Fruit fly (Drosophila melanogaster) whole organism, larva: ENCODE data around the gene elgi.

Experiments
- noc ChIP-seq: fragments of 200-800 bp; sonication (Bioruptor generic); optimal IDR thresholded peaks from 3 replicates; lab custom pipeline; 2019; ENCODE audit warnings: missing biosample characterization, mild to moderate bottlenecking, missing genetic modification characterization, moderate library complexity

The elgi gene

DNA sequence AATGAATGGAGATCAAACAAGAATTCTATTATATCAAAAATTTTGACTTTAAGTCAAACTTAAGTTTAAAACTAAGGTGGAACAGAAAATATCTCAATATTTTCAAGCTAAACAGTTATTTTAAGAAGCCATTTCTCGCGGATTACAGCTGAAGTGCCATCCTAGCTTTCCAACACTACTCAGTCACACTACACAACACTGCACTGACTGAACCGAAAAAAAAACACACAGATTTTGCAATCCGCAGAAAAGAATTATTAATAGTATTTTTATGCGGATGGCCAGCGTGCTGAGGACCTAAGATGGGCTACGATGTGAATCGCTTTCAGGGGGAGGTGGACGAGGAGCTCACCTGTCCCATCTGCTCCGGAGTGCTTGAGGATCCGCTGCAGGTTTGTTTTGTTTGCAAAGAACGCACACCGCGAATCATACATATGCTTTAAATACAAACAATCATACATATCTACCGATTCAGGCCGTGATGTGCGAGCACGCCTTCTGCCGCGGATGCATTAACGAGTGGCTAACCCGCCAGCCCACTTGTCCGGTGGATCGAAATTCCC lies at the start of gene elgi:
elgi (plus strand) TSS at position 103 of the 563 bp plus-strand sequence.
- peak; percentile 59 for TF ChIP-seq noc

DNA sequence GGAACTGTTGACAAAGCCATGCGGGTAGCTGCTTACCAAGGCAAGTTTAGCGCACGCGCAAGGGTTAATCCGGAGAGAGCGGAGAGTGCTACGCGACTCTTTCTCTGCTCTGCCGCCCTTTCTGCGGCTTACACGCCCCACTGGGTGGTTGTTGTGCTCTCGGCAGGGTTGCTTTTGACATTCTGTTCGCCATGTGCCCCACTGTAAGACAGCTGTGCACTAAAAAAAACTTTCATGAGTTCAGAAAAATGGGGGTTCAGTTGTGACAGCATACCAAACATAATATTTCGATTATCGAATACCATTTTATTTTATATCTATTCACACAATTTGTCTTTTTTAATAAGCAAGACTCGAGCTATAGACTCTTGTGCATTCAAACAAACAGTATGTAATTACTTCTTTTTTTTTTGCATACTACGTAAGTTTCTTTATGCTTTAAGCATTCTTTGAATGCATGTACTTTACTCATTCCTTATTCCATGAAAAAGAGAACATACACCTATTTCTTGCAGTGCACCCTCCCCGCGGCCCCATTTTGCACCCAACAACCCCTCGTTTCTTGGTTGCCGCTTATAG lies 35.2 kb upstream of the elgi start:
- TF ChIP-seq noc: peak; percentile 2

DNA sequence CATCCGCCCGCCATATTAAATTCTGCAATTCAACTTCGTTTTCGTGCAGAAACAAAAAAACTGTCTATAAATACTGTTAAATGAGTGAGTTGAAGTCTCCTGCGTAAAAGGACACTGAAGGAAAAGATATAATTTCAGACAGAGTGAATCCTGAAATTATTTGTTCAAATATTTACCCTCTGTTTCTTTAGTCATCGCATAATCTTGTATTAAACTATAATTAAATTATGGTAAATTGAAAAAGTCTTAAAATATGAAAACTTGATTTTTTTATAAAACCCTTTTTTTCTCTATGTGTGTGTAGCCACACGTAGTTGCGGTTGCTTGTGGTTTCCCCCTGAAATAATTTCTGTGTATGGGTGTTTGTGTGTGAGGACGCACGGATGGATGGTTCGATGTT lies 33.0 kb upstream of the elgi start:
- TF ChIP-seq noc: no peak

DNA sequence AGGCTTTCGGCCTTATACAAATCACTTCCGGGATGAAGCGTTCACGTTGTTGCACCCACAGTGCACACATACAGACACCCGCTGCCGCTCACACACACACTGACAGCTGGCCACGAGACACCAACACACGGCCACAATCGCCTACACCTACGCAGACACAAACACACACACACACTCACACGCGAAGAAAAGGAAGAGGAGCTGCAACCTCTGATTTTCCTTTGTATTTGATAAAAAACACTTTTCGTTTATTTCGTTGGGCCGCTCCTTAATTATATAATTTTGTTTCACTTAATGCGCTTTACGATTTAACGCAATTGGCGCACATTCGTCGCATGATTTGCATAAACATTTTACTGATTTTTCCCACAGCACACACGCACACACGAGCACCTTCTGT lies 32.0 kb upstream of the elgi start:
- TF ChIP-seq noc: no peak

DNA sequence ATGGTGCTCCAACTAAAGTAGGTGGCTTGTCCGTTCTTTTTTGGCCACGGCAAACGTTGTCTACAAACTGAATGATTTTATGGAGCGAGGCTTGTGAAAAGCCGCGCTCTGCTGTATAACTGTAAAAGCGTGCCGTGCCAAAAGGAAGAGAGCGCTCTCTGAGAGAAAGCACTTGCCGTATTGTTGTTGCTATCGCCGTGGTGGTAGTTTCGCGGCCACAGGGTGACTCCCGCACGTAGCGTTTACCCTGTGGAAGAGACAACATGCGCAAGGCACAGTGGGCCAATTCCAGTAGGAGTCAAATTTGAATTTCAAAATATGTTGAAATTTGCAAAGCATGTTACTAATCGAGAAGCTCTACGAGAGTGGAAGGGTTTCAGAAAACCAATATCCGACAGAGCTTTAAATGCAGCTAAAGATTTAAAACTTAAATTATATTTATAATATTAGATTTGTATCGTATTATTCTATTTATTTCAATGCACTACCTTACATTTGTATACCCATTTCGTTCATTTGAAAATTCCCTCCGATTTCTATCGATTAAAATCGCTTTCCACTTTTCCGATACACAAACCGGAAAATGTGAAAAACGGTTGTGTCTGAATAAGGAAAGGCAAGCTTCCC lies 31.4 kb upstream of the elgi start, which contains the start of gene sff:
sff (minus strand) TSS at position 51 of the 627 bp plus-strand sequence.
- TF ChIP-seq noc: peak; percentile 43

DNA sequence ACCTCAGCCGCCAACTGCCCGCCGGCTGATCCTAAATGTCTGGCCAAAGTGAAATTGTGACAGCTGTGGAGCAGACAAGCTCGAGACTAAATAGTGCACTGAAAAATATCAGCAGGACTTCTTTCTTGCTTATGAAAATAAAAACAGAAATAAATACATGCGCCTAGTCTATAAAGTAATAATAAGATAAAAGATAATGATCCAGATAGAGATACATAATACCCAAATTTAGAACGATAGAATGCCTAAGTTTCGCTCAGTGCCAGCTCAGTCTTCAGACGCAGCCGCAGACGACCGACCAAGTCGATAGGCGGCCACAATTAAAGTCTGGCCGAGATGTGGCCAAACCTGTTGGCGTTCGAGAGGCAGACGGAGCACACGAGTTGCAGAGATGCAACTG lies 15.5 kb upstream of the elgi start:
- no peak for TF ChIP-seq noc

DNA sequence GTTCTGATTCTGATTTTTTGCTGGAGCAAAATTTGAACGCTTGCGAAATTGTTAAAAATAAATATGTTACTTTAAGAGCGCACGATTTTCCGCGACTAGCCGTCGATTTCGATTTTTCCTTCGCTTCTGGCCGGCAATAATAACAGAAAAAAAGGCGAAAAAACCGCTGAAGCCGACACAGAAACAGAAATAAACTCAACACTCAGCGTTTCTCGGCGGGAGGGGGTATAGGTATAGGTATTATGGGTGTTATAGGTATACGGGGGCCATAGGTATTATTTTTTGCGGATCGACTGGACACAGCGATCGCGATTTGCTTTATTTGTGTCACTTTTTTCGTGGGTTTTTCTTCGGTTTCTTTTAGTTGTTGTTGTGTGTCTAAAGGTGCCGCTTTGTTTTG lies 4.1 kb upstream of the elgi start:
- TF ChIP-seq noc: no peak

DNA sequence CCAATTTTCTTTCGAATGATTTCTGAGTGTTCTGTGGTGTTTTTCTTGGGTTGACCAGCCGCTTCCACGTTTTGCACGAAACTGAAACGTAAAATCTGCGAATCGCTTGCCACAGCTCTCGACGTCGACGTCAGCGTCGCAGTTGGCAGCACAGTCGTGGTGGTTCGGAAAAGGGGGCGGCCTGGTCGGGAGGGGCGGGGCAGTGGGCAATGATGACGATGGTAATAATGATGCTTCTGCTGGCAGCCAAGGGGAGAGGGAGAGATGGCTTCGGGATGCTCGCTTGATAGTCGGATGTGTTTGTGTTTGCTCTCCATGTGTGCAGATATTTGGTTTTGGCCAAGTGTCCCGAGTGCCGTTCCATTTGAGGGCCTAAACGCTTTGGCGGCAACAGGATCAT lies 3.4 kb upstream of the elgi start:
- no peak for TF ChIP-seq noc

DNA sequence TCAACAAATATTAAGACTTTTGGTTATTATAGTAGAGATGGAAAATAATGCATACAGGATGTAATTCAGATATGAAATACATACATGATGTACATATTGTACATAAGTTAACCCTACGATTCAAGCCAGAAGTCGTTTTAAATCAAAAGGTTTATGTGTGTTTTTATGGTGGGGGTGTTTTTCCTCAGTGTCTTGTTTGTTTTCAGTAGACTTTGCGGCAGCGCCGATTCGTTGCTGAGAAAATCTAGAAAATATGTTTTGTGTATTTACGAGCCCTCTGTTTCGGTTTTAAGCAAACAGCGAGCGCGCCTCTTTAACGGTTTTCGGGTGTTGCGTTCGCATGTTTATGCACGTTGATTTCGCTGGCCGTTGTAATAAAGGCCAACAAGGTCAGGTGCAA lies 2.5 kb upstream of the elgi start:
- TF ChIP-seq noc: no peak

DNA sequence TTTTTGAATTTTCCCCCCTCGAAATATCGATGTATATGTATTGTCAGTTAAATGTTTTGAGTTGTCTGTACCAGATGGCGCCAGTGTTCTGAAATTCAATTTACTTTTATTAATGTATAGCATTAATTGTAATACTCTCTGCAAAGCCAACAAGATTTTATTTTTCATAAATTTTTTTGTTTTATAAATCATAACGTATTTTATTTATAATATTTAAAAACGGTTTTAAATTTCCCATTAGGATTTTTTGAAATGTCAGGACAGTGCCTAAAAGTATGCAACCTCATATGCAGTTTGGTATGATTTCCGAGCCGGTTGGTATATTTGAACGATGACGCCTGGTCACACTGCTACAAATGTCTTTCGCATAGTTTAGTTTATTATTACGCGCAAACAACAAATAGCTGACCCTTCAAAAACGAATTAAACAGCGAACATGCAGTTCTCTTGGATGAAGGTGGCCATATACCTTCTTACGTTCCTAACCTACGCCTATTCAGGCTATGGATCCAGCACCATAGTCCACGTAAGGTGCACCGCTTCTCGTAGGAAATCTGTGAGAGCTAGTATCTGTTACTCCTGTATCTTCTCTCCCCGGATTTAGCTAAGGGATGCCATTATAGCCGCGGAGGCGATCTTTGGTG lies 1.4 kb upstream of the elgi start, which contains the start of the genes Pka-C3 and GXIVsPLA2:
Pka-C3 (minus strand) TSS at position 14 of the 644 bp plus-strand sequence.
GXIVsPLA2 (plus strand) TSS at position 313 of the 644 bp plus-strand sequence.
- no peak for TF ChIP-seq noc

DNA sequence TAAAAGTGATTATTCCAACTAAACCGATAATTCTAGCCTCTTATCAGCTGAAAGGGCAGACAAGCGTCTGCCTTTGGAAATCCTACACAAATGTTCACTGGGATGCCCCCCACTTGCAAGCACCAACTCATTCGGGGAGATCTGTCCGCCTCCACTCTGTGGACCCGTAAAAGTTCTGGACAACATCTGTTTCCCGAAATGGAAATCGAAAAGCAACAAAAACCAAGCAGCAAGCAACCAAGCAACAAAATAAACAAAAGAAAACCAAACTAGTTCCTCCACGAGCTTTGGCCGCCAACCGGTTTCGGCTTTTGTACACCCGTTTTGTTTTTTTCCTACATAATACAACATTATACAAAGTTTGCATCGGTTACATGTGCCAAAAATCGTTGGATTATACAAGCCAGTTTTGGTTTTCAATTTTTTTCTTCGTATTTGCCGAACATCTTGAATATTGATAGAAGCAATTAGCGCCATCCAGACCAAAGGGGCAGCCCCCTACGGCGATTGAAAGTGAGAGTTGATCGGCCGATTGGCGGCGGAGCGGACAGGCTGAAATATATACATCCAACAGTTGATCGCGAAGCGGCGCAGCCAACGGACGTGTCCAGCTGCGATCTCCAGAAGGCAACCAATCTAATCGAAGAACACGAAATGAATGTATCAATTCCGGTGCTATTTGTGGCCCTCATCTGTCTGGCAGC lies 2.4 kb downstream of the elgi start, which contains the start of gene CG17032:
CG17032 (plus strand) TSS at position 232 of the 704 bp plus-strand sequence.
- TF ChIP-seq noc: peak; percentile 65

DNA sequence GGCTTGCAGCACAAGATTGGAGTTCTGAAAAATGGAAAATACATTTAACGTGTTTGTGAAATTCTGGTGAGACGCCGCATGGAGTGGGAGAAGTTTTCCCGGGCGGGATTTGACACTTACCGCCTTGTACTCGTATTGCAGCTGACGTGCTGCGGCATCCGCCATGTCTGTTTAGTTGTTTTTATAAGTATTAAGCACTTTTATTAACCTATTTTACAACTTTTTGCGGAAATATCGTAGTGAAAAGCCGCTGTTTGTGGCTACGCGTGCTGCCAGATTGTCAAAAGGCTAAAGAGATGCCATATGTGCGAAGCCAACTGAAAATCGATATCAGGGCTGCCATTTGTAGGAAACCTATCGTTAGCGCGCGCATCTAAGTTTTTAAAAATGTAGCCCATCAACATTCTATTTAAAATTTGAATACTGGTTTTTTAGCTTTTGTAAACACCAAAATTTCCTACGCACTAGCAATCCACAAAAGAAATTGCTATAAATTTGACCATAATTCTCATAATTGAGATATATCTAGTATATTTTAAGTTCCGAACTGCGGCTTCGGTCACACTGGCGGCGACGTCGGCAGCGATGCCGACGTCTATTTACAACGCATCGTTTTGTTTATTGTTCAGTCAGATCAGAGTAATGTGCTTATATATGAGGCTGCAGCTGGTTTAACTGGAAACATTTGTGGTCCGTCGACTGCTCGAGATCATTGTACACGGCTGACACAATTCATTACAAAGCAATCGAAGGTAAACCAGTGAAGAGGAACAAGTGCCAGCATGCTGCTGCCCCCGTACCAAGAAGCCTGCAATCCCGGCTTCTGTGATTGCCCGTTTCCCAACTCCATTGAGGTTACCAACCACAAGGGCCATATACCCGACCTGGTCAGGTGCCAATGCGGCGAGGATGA lies 11.5 kb downstream of the elgi start, which contains the start of the genes Brr2 and CG10516:
Brr2 (minus strand) TSS at position 285 of the 913 bp plus-strand sequence.
CG10516 (plus strand) TSS at position 617 of the 913 bp plus-strand sequence.
- no peak for TF ChIP-seq noc

DNA sequence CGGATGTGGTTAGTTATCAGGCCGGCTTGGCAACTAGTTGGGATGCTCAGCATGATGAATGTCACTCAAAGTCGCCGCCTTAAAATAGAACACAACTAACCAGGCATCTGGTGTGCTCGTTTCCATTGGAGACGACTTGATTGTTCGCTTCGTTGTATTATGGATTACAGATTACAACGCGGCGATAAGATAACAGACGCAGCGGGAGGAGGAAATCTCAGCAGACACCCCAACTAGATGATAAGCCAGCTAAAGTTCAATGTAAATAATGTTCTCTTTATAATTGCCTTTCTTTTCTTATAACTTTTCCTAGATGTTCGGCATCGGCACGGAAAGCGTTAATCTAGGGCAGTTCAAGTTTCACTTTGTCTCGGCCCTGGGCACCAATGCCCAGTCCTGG lies 12.3 kb downstream of the elgi start:
- TF ChIP-seq noc: no peak

DNA sequence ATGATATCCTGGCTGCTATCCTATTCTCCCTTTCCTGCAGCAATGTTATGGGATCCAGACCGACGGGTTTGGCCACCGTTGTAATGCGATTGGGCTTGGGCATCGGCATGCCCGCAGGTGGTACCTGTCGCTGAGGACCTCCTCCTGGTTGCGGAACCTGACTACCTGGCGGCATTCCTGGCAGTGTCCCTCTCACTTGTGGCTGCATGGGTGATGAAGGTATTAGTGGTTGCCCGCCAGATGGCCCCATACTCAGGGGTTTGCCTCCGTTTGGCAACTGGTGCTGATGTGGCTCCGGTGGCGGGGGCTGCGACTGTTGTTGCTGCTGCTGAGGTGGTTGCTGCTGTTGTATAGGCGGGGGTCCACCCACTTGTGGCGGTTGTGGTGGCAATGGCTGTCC lies 17.8 kb downstream of the elgi start:
- no peak for TF ChIP-seq noc

DNA sequence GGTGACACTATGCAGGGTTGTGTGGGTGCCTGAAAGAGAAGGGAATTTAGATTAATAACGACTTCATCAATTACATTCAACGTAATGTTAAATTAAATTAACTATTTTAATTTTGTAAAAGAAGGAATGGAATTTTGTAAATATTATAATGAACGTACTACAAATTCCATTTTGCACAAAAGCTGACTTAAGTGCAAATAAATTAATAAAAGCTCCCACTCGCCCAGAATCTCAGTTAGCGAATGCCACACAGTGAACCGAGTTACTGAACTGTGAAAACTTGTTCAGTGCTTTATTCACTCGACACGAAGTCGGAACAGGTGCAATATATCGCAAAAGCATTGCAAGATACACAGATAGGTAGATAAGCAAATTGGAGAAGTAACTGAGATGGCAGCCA lies 18.7 kb downstream of the elgi start, which contains the start of gene CG17026:
CG17026 (plus strand) TSS at position 301 of the 400 bp plus-strand sequence.
- TF ChIP-seq noc: no peak
